Worm (Caenorhabditis elegans) whole organism, midembryonic: ENCODE data around the gene ZK262.4.

Source experiments
- flt-1 ChIP-seq: fragments of 200-800 bp; sonication (Bioruptor generic); IDR thresholded peaks from 2 replicates; pipeline ENCODE4 v1.3.6; 2022; ENCODE audit warnings: missing genetic modification characterization, missing compliant biosample characterization
- klf-2 ChIP-seq: fragments of 200-800 bp; sonication (Bioruptor generic); conservative IDR thresholded peaks from 2 replicates; pipeline ENCODE4 v1.3.6; 2022; ENCODE audit warnings: missing genetic modification reagents, missing genetic modification characterization, missing compliant biosample characterization
- tab-1 ChIP-seq: fragments of 200-800 bp; sonication (Bioruptor generic); IDR thresholded peaks from 2 replicates; pipeline ENCODE4 v1.3.6; 2022; ENCODE audit warnings: missing genetic modification characterization, missing compliant biosample characterization
- ztf-23 ChIP-seq: fragments of 200-800 bp; sonication (Bioruptor generic); IDR thresholded peaks from 2 replicates; pipeline ENCODE4 v1.3.6; 2022; ENCODE audit warnings: missing genetic modification reagents, missing genetic modification characterization, missing compliant biosample characterization

ce11 chrV:18389046-18389445, 35.3 kb downstream of the ZK262.4 start, which contains the start of the genes Y51A2B.4 and Y51A2B.5:
- TF ChIP-seq flt-1 (GFP tag; lab: Robert Waterston, UW) (no peak), klf-2 (no peak), tab-1 (GFP tag; lab: Robert Waterston, UW) (no peak), ztf-23 (GFP tag; lab: Robert Waterston, UW) (no peak)
